Worm (Caenorhabditis elegans) whole organism, young adult: ENCODE measurements around the gene aat-8.

Source experiments
- madf-3 ChIP-seq: fragments of 200-800 bp; sonication (Bioruptor generic); IDR thresholded peaks from 2 replicates; pipeline ENCODE4 v1.3.6; 2022; ENCODE audit warnings: missing genetic modification reagents, missing genetic modification characterization, missing compliant biosample characterization
- rpc-1 ChIP-seq, 2 experiments: fragments of 150-350 bp in 1 of 2; sonication (generic microtip) in 1 of 2; optimal IDR thresholded peaks; 2 replicates each; lab custom pipeline; 2014 to 2018; ENCODE audit warnings: missing biosample characterization in 1 of 2, missing genetic modification characterization in 1 of 2, missing genetic modification reagents in 1 of 2, missing genotype in 1 of 2
- xnd-1 ChIP-seq: sonication (generic microtip); optimal IDR thresholded peaks from 2 replicates; lab custom pipeline; 2016; ENCODE audit warnings: missing genotype, missing genetic modification reagents, missing genetic modification characterization, missing compliant biosample characterization
- ztf-18 ChIP-seq: sonication (generic microtip); optimal IDR thresholded peaks from 2 replicates; lab custom pipeline; 2016; ENCODE audit warnings: missing genotype, mild to moderate bottlenecking, missing genetic modification characterization, missing compliant biosample characterization

- no peak for TF ChIP-seq madf-3 (GFP tag; lab: Robert Waterston, UW)
- TF ChIP-seq ztf-18, result no peak
- TF ChIP-seq xnd-1, result no peak
- TF ChIP-seq rpc-1 (optimal IDR thresholded peaks at IDR 0.05; lab: Kevin White, UChicago), result no peak
- TF ChIP-seq rpc-1 (tag; optimal IDR thresholded peaks at IDR 0.05; lab: Kevin White, UChicago), result no peak
Measured at ce11 chrIV:3815259-3815644, 49.6 kb downstream of the aat-8 start.
